Worm (Caenorhabditis elegans) whole organism, midembryonic: ENCODE results near the gene kin-4.

Experiments
- cog-1 ChIP-seq: sonication (generic microtip); optimal IDR thresholded peaks from 2 replicates; lab custom pipeline; 2016; ENCODE audit warnings: missing genetic modification characterization, missing compliant biosample characterization
- flt-1 ChIP-seq: fragments of 200-800 bp; sonication (Bioruptor generic); IDR thresholded peaks from 2 replicates; pipeline ENCODE4 v1.3.6; 2022; ENCODE audit warnings: missing genetic modification characterization, missing compliant biosample characterization
- klf-2 ChIP-seq: fragments of 200-800 bp; sonication (Bioruptor generic); conservative IDR thresholded peaks from 2 replicates; pipeline ENCODE4 v1.3.6; 2022; ENCODE audit warnings: missing genetic modification reagents, missing genetic modification characterization, missing compliant biosample characterization
- med-1 ChIP-seq: sonication (generic microtip); optimal IDR thresholded peaks from 2 replicates; lab custom pipeline; 2017; ENCODE audit warnings: missing genetic modification characterization, mild to moderate bottlenecking, missing compliant biosample characterization, antibody characterized with exemption, missing genetic modification reagents; ENCODE audit not compliant: insufficient read depth
- ref-1 ChIP-seq: fragments of 200-800 bp; sonication (Bioruptor generic); conservative IDR thresholded peaks from 2 replicates; pipeline ENCODE4 v1.3.6; 2022; ENCODE audit warnings: missing genetic modification reagents, missing genetic modification characterization, missing compliant biosample characterization
- ztf-23 ChIP-seq: fragments of 200-800 bp; sonication (Bioruptor generic); IDR thresholded peaks from 2 replicates; pipeline ENCODE4 v1.3.6; 2022; ENCODE audit warnings: missing genetic modification reagents, missing genetic modification characterization, missing compliant biosample characterization
- ztf-29 ChIP-seq: fragments of 200-800 bp; sonication (Bioruptor generic); IDR thresholded peaks from 2 replicates; pipeline ENCODE4 v1.3.6; 2022; ENCODE audit warnings: missing genetic modification reagents, missing genetic modification characterization, missing compliant biosample characterization

DNA sequence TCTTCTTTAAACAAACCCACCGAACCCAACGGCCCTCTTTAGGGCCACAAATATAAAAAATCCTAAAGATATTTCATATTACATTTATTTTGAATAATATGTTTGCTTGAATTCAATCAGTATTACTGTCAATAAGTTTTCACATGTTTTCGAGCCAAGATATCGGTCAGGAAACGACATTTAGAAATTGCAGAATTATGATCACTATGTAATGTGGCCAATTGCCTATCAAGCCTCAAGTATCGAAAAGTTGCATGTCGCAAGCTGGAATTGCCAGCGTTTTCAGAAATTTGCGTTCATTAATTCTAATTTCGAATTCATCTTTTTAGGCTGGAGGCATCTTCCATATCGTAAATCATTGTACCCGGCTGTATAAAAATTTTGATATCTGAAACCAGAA lies 24.1 kb upstream of the kin-4 start:
- TF ChIP-seq ztf-23 (GFP tag; lab: Robert Waterston, UW): no peak
- TF ChIP-seq med-1 (GFP tag; lab: Kevin White, UChicago): no peak
- TF ChIP-seq klf-2 (GFP tag; lab: Robert Waterston, UW): no peak
- no peak for TF ChIP-seq cog-1 (tag; lab: Kevin White, UChicago)
- no peak for TF ChIP-seq flt-1 (GFP tag; lab: Robert Waterston, UW)
- TF ChIP-seq ref-1 (GFP tag; lab: Robert Waterston, UW): no peak
- TF ChIP-seq ztf-29: no peak
